Worm (Caenorhabditis elegans): ENCODE results near the gene R01E6.7.

Gene R01E6.7

DNA sequence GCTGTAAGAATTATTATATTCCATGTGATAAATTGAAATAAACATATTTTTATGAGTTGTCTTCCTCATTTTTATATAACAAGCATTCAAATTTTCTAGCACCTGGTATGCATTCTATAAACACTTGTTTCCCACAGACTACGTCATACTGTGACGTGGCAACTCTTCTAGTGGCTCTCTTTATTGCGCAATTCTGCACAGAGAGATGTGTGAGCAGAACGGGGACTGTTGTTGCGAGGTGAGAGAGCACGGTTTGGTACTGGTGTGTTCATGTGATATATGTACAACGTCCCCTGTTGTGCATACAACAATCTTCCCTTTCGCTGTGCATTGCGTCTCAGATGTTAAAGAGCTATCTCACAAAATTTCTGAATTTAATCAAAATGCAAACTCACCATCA, 44.7 kb downstream of the R01E6.7 start:
- TF ChIP-seq nfya-1 (tag; optimal IDR thresholded peaks at IDR 0.05; ENCODE audit: insufficient read depth) (no peak), pha-4 (tag; optimal IDR thresholded peaks at IDR 0.05) (no peak), egl-27 (tag; optimal IDR thresholded peaks at IDR 0.05) (no peak), nhr-67 (tag; optimal IDR thresholded peaks at IDR 0.05) (no peak), skn-1 (tag; optimal IDR thresholded peaks at IDR 0.05) (no peak), ceh-16 (tag; optimal IDR thresholded peaks at IDR 0.05) (no peak), nhr-23 (tag; optimal IDR thresholded peaks at IDR 0.05) (no peak), aly-2 (tag; optimal IDR thresholded peaks at IDR 0.05) (no peak), unc-62 (GFP tag; optimal IDR thresholded peaks at IDR 0.05) (no peak), elt-3 (tag; optimal IDR thresholded peaks at IDR 0.05) (no peak)

DNA sequence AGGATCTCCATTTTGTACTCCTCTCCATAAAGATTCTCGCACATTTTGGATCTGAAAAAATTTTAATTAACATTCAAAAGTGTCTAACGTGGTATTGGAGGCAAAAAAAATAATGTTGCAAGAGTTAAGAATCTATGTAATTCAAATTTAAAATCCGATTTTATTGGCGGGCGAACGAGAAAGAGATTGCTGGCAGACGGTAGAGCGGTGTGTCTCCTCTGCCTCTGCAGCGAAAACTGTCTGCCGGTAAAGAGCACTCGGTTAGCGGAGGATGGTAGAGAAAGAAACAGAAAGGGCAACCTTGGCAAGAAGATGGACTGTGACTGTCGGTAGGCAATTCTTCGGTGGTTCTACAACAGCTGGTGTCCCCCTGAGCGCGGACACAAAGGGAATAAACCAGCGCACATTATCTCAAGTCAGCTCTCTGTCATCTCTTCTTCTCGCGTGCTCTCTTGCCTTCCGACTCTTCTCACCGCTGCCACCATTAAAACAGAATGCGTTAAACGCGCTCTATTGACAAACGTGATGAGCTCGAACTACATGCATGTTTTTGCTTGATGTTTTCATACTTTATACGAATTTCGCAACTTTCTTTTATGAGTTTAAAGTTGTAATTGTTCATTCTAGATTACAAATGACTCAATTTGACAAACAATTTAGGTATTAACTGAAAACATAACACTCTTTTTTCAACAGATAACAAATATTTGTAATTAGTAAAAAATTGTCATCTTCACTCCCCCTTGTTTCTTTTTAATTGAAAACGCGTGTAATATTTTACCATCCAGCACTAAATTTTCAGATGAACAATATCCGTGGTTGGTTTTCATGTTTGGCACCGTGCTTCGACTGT, 50.7 kb downstream of the R01E6.7 start, which contains the start of the genes cdk-4 and F18H3.1:
TSS of gene cdk-4 (minus strand) at position 51 of the 853 bp plus-strand sequence.
TSS of gene F18H3.1 (plus strand) at position 803 of the 853 bp plus-strand sequence.
- peak; percentile 40 for TF ChIP-seq elt-2 (tag; optimal IDR thresholded peaks at IDR 0.05)
- no peak for TF ChIP-seq jun-1 (tag; optimal IDR thresholded peaks at IDR 0.05)
- TF ChIP-seq lin-15B (tag; optimal IDR thresholded peaks at IDR 0.05), result peak; percentile 64
- no peak for TF ChIP-seq fkh-2 (tag; optimal IDR thresholded peaks at IDR 0.05)
- peak; percentile 72 for TF ChIP-seq nhr-25 (tag; optimal IDR thresholded peaks at IDR 0.05)
- no peak for TF ChIP-seq egl-5 (tag; optimal IDR thresholded peaks at IDR 0.05)
- TF ChIP-seq elt-1 (tag; optimal IDR thresholded peaks at IDR 0.05), result peak; percentile 20
- no peak for TF ChIP-seq nhr-23 (tag; optimal IDR thresholded peaks at IDR 0.05)
- no peak for TF ChIP-seq ceh-28 (tag; optimal IDR thresholded peaks at IDR 0.05)
- TF ChIP-seq nfya-1 (tag; optimal IDR thresholded peaks at IDR 0.05; ENCODE audit: insufficient read depth), result peak; percentile 52
- TF ChIP-seq pha-4 (tag; optimal IDR thresholded peaks at IDR 0.05), result peak; percentile 14
- TF ChIP-seq ama-1 (optimal IDR thresholded peaks at IDR 0.05), result no peak
- TF ChIP-seq skn-1 (tag; optimal IDR thresholded peaks at IDR 0.05), result peak; percentile 32
- TF ChIP-seq nhr-28 (tag; optimal IDR thresholded peaks at IDR 0.05), result no peak
- TF ChIP-seq ceh-16 (tag; optimal IDR thresholded peaks at IDR 0.05), result no peak
- TF ChIP-seq nhr-77 (tag; optimal IDR thresholded peaks at IDR 0.05), result no peak
- no peak for TF ChIP-seq sea-2 (GFP tag; optimal IDR thresholded peaks at IDR 0.05)
- no peak for TF ChIP-seq hmg-11 (tag; optimal IDR thresholded peaks at IDR 0.05)
- TF ChIP-seq lin-39 (tag; optimal IDR thresholded peaks at IDR 0.05), result peak; percentile 85

Data from whole organism, L3 larva.